Fruit fly (Drosophila melanogaster) whole organism, embryonic: ENCODE results near the gene Fpgs1.

Experiments
- ATbp ChIP-seq: fragments of 200-800 bp; sonication (Bioruptor generic); optimal IDR thresholded peaks from 2 replicates; lab custom pipeline; 2017; ENCODE audit warnings: missing biosample characterization, mild to moderate bottlenecking, missing genetic modification characterization, missing genetic modification reagents
- CG12071 ChIP-seq: fragments of 200-800 bp; sonication (Bioruptor generic); optimal IDR thresholded peaks from 3 replicates; lab custom pipeline; 2018; ENCODE audit warnings: missing biosample characterization, mild to moderate bottlenecking, missing genetic modification characterization
- CG12236 ChIP-seq: fragments of 200-800 bp; sonication (Bioruptor generic); optimal IDR thresholded peaks from 2 replicates; lab custom pipeline; 2016; ENCODE audit warnings: missing biosample characterization, missing genetic modification characterization
- CG1233 ChIP-seq: fragments of 200-800 bp; sonication (Bioruptor generic); optimal IDR thresholded peaks from 4 replicates; lab custom pipeline; 2018; ENCODE audit warnings: missing biosample characterization, mild to moderate bottlenecking, missing genetic modification characterization
- CG12391 ChIP-seq: fragments of 200-800 bp; sonication (Bioruptor generic); optimal IDR thresholded peaks from 3 replicates; lab custom pipeline; 2018; ENCODE audit warnings: missing biosample characterization, mild to moderate bottlenecking, missing genetic modification characterization, moderate library complexity
- CG1647 ChIP-seq: fragments of 200-800 bp; sonication (Bioruptor generic); optimal IDR thresholded peaks from 3 replicates; lab custom pipeline; 2016; ENCODE audit warnings: missing biosample characterization, missing genetic modification characterization
- CG17912 ChIP-seq: fragments of 200-800 bp; sonication (Bioruptor generic); optimal IDR thresholded peaks from 2 replicates; lab custom pipeline; 2018; ENCODE audit warnings: missing biosample characterization, mild to moderate bottlenecking, missing genetic modification characterization
- CG4820 ChIP-seq: fragments of 200-800 bp; sonication (Bioruptor generic); optimal IDR thresholded peaks from 3 replicates; lab custom pipeline; 2016; ENCODE audit warnings: missing biosample characterization, missing genetic modification characterization
- CG6254 ChIP-seq: fragments of 200-800 bp; sonication (Bioruptor generic); optimal IDR thresholded peaks from 3 replicates; lab custom pipeline; 2017; ENCODE audit warnings: mild to moderate bottlenecking, missing biosample characterization, missing genetic modification reagents, missing genetic modification characterization
- CG6791 ChIP-seq: fragments of 200-800 bp; sonication (Bioruptor generic); IDR thresholded peaks from 3 replicates; pipeline ENCODE4 v1.3.6; 2022; ENCODE audit warnings: missing biosample characterization, missing genetic modification characterization; ENCODE audit not compliant: partially characterized antibody
- CG7839 ChIP-seq: fragments of 200-800 bp; sonication (Bioruptor generic); optimal IDR thresholded peaks from 3 replicates; lab custom pipeline; 2018; ENCODE audit warnings: missing biosample characterization, mild to moderate bottlenecking, missing genetic modification characterization, moderate library complexity
- Dref ChIP-seq: fragments of 200-800 bp; sonication (Bioruptor generic); IDR thresholded peaks from 2 replicates; pipeline ENCODE4 v1.3.6; 2022; ENCODE audit warnings: missing biosample characterization, missing genetic modification characterization
- Elba2 ChIP-seq: fragments of 200-800 bp; sonication (Bioruptor generic); optimal IDR thresholded peaks from 3 replicates; lab custom pipeline; 2016; ENCODE audit warnings: missing biosample characterization, missing genetic modification characterization
- Ets97D ChIP-seq: fragments of 200-800 bp; sonication (Bioruptor generic); optimal IDR thresholded peaks from 3 replicates; lab custom pipeline; 2016; ENCODE audit warnings: missing biosample characterization, missing genetic modification characterization
- Fer3 ChIP-seq: fragments of 200-800 bp; sonication (Bioruptor generic); optimal IDR thresholded peaks from 2 replicates; lab custom pipeline; 2018; ENCODE audit warnings: missing biosample characterization, mild to moderate bottlenecking, missing genetic modification characterization, moderate library complexity
- HLH4C ChIP-seq: fragments of 200-800 bp; sonication (Bioruptor generic); IDR thresholded peaks from 3 replicates; pipeline ENCODE4 v1.3.6; 2022; ENCODE audit warnings: missing biosample characterization, missing genetic modification characterization; ENCODE audit not compliant: partially characterized antibody
- MESR4 ChIP-seq: fragments of 200-800 bp; sonication (Bioruptor generic); optimal IDR thresholded peaks from 2 replicates; lab custom pipeline; 2018; ENCODE audit warnings: missing biosample characterization, mild to moderate bottlenecking, missing genetic modification characterization, moderate library complexity
- Mad ChIP-seq: fragments of 200-800 bp; sonication (Bioruptor generic); optimal IDR thresholded peaks from 2 replicates; lab custom pipeline; 2016; ENCODE audit warnings: missing biosample characterization, missing genetic modification characterization
- Nf-YB ChIP-seq: fragments of 200-800 bp; sonication (Bioruptor generic); optimal IDR thresholded peaks from 3 replicates; lab custom pipeline; 2019; ENCODE audit warnings: missing biosample characterization, mild to moderate bottlenecking, missing genetic modification characterization, moderate library complexity
- Ravus ChIP-seq: fragments of 200-800 bp; sonication (Bioruptor generic); IDR thresholded peaks from 2 replicates; pipeline ENCODE4 v1.3.6; 2022; ENCODE audit warnings: missing biosample characterization, missing genetic modification characterization
- Scr ChIP-seq: fragments of 200-800 bp; sonication (Bioruptor generic); IDR thresholded peaks from 2 replicates; pipeline ENCODE4 v1.3.6; 2022; ENCODE audit warnings: missing biosample characterization, missing genetic modification characterization; ENCODE audit not compliant: partially characterized antibody
- Side ChIP-seq: fragments of 200-800 bp; sonication (Bioruptor generic); optimal IDR thresholded peaks from 2 replicates; lab custom pipeline; 2016; ENCODE audit warnings: missing biosample characterization, missing genetic modification characterization
- Sry-δ ChIP-seq: fragments of 200-800 bp; sonication (Bioruptor generic); optimal IDR thresholded peaks from 2 replicates; lab custom pipeline; 2016; ENCODE audit warnings: missing biosample characterization, missing genetic modification characterization
- Trl ChIP-seq, 3 experiments: fragments of >200 bp in 2 of 3; fragments of 200-800 bp in 1 of 3; sonication (Bioruptor generic) in 1 of 3; optimal IDR thresholded peaks; 2 replicates in 1 of 3; 3 replicates in 2 of 3; lab custom pipeline; 2016 to 2017; ENCODE audit warnings: missing biosample characterization in 1 of 3, missing genetic modification characterization in 1 of 3
- amos ChIP-seq: fragments of 200-800 bp; sonication (Bioruptor generic); IDR thresholded peaks from 2 replicates; pipeline ENCODE4 v1.3.6; 2022; ENCODE audit warnings: missing biosample characterization, missing genetic modification characterization; ENCODE audit not compliant: partially characterized antibody
- eve ChIP-seq, 2 experiments: fragments of >200 bp; optimal IDR thresholded peaks; 2 replicates each; lab custom pipeline; 2017; ENCODE audit warnings: missing biosample characterization in 2 of 2, missing genetic modification characterization in 2 of 2
- grn ChIP-seq: fragments of 200-800 bp; sonication (Bioruptor generic); optimal IDR thresholded peaks from 3 replicates; lab custom pipeline; 2017; ENCODE audit warnings: missing biosample characterization, missing genetic modification characterization
- hb ChIP-seq: fragments of 200-800 bp; sonication (Bioruptor generic); IDR thresholded peaks from 3 replicates; pipeline ENCODE4 v1.3.6; 2022; ENCODE audit warnings: missing biosample characterization, missing genetic modification characterization; ENCODE audit not compliant: partially characterized antibody
- her ChIP-seq: fragments of 200-800 bp; sonication (Bioruptor generic); optimal IDR thresholded peaks from 2 replicates; lab custom pipeline; 2016; ENCODE audit warnings: missing biosample characterization, missing genetic modification characterization
- insv ChIP-seq, 2 experiments: fragments of 200-800 bp; sonication (Bioruptor generic); optimal IDR thresholded peaks; 3 replicates each; lab custom pipeline; 2016 to 2018; ENCODE audit warnings: missing biosample characterization in 2 of 2, missing genetic modification characterization in 2 of 2
- nmo ChIP-seq: fragments of 200-800 bp; sonication (Bioruptor generic); optimal IDR thresholded peaks from 2 replicates; lab custom pipeline; 2018; ENCODE audit warnings: missing biosample characterization, mild to moderate bottlenecking, missing genetic modification characterization, moderate library complexity
- nom ChIP-seq: fragments of 200-800 bp; sonication (Bioruptor generic); optimal IDR thresholded peaks from 2 replicates; lab custom pipeline; 2017; ENCODE audit warnings: missing biosample characterization, missing genetic modification characterization, mild to moderate bottlenecking, moderate library complexity, missing genetic modification reagents
- prd ChIP-seq, 3 experiments: fragments of >200 bp in 2 of 3; fragments of 200-800 bp in 1 of 3; sonication (Bioruptor generic) in 1 of 3; optimal IDR thresholded peaks in 2 of 3; IDR thresholded peaks in 1 of 3; 2 replicates in 2 of 3; 3 replicates in 1 of 3; pipeline versions ENCODE4 v1.3.6 to Lab custom; 2017 to 2022; ENCODE audit warnings: missing biosample characterization in 1 of 3, missing genetic modification characterization in 1 of 3
- row ChIP-seq: fragments of 200-800 bp; sonication (Bioruptor generic); IDR thresholded peaks from 3 replicates; pipeline ENCODE4 v1.3.6; 2022; ENCODE audit warnings: missing biosample characterization, missing genetic modification characterization
- salm ChIP-seq: fragments of 200-800 bp; sonication (Bioruptor generic); optimal IDR thresholded peaks from 2 replicates; lab custom pipeline; 2018; ENCODE audit warnings: missing biosample characterization, mild to moderate bottlenecking, missing genetic modification characterization
- sd ChIP-seq: fragments of 200-800 bp; sonication (Bioruptor generic); optimal IDR thresholded peaks from 3 replicates; lab custom pipeline; 2018; ENCODE audit warnings: missing biosample characterization, mild to moderate bottlenecking, missing genetic modification characterization, moderate library complexity
- sens ChIP-seq: fragments of 200-800 bp; sonication (Bioruptor generic); peaks from one replicate; lab custom pipeline; 2016; ENCODE audit warnings: missing biosample characterization, missing genetic modification characterization
- sisA ChIP-seq: fragments of 200-800 bp; sonication (Bioruptor generic); IDR thresholded peaks from 2 replicates; pipeline ENCODE4 v1.3.6; 2022; ENCODE audit warnings: missing biosample characterization, missing genetic modification characterization
- sr ChIP-seq: fragments of 200-800 bp; sonication (Bioruptor generic); IDR thresholded peaks from 3 replicates; pipeline ENCODE4 v1.3.6; 2022; ENCODE audit warnings: missing biosample characterization, missing genetic modification characterization
- tio ChIP-seq: fragments of 200-800 bp; sonication (Bioruptor generic); optimal IDR thresholded peaks from 2 replicates; lab custom pipeline; 2017; ENCODE audit warnings: missing biosample characterization, missing genetic modification characterization, inconsistent platforms
- tll ChIP-seq, 2 experiments: fragments of 200-800 bp in 1 of 2; fragments of >200 bp in 1 of 2; sonication (Bioruptor generic) in 1 of 2; optimal IDR thresholded peaks; 2 replicates each; lab custom pipeline; 2017 to 2019; ENCODE audit warnings: missing biosample characterization in 2 of 2, missing genetic modification characterization in 2 of 2, mild to moderate bottlenecking in 1 of 2, moderate library complexity in 1 of 2
- trh ChIP-seq: fragments of 200-800 bp; sonication (Bioruptor generic); optimal IDR thresholded peaks from 2 replicates; lab custom pipeline; 2016; ENCODE audit warnings: missing biosample characterization, missing genetic modification characterization
- vnd ChIP-seq: fragments of 200-800 bp; sonication (Bioruptor generic); IDR thresholded peaks from 3 replicates; pipeline ENCODE4 v1.3.6; 2022; ENCODE audit warnings: missing biosample characterization, missing genetic modification characterization; ENCODE audit not compliant: partially characterized antibody
- z ChIP-seq: fragments of 200-800 bp; sonication (Bioruptor generic); IDR thresholded peaks from 3 replicates; pipeline ENCODE4 v1.3.6; 2022; ENCODE audit warnings: missing biosample characterization, missing genetic modification characterization

The Fpgs1 gene

dm6 chrX:12654288-12654729 is 42.6 kb downstream of the Fpgs1 start (continued):
- TF ChIP-seq nmo (GFP tag; lab: Kevin White, UChicago) (peak; percentile 26), Mad (GFP tag; lab: Kevin White, UChicago) (no peak), CG4820 (GFP tag; lab: Kevin White, UChicago) (no peak), z (GFP tag; lab: Robert Waterston, UW) (no peak), HLH4C (GFP tag; lab: Robert Waterston, UW) (peak; percentile 63), row (GFP tag; lab: Robert Waterston, UW) (peak; percentile 8; the same call in 1 of the 3 replicates), Ravus (GFP tag; lab: Robert Waterston, UW) (no peak), ATbp (GFP tag; lab: Kevin White, UChicago) (no peak), her (peak; percentile 14), tll (GFP tag; optimal IDR thresholded peaks at IDR 0.05; lab: Kevin White, UChicago) (no peak), CG17912 (GFP tag; lab: Kevin White, UChicago) (peak; percentile 60), sd (tag; lab: Kevin White, UChicago) (peak; percentile 95), trh (GFP tag; lab: Kevin White, UChicago) (no peak), vnd (0 out of 3 replicates have a peak, but pooled peaks have one; percentile 25), Elba2 (peak; percentile 34)

DNA sequence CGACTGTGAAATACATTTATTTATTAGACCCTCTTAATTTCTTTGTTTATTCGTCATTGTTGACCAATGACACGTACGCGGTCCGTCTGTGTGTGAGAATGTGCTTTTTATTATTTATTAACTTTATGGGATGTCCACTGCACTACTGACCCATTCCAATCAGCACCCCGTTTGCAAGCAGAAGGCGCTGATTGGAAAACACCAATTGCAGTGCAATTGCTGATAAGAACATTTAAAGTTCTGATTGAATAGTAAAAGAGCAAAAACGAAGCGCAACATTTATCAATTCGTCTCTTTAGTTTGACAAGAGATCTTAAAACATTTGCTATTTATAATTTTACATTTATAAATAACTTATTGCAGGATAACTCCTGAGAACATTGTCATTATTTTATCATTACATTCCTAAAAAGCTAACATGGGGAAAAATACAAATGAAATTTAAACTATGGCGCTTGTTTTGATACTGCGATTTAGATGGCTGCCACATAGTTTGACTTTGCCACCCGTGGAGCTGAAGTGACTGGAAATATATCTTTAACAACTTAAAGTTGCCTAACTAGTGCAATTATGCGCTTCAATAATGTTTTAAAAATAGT is 46.8 kb downstream of the Fpgs1 start:
- no peak for TF ChIP-seq MESR4 (GFP tag; lab: Kevin White, UChicago)
- peak; percentile 14 for TF ChIP-seq Fer3 (tag; lab: Kevin White, UChicago)
- TF ChIP-seq eve (GFP tag; optimal IDR thresholded peaks at IDR 0.05; lab: Kevin White, UChicago), result peak in 1 of 2 experiments; percentile 42
- TF ChIP-seq CG12236 (GFP tag; lab: Kevin White, UChicago), result no peak
- peak; percentile 10 for TF ChIP-seq ATbp (GFP tag; lab: Kevin White, UChicago)
- no peak for TF ChIP-seq Side (GFP tag; lab: Kevin White, UChicago)
- 0 out of 2 replicates have a peak, but pooled peaks have one; percentile 8 for TF ChIP-seq sisA (GFP tag; lab: Robert Waterston, UW)
- peak; percentile 87 to 98 for TF ChIP-seq insv (GFP tag; optimal IDR thresholded peaks at IDR 0.05; lab: Kevin White, UChicago)
- TF ChIP-seq nom (GFP tag; lab: Kevin White, UChicago), result peak; percentile 32

DNA sequence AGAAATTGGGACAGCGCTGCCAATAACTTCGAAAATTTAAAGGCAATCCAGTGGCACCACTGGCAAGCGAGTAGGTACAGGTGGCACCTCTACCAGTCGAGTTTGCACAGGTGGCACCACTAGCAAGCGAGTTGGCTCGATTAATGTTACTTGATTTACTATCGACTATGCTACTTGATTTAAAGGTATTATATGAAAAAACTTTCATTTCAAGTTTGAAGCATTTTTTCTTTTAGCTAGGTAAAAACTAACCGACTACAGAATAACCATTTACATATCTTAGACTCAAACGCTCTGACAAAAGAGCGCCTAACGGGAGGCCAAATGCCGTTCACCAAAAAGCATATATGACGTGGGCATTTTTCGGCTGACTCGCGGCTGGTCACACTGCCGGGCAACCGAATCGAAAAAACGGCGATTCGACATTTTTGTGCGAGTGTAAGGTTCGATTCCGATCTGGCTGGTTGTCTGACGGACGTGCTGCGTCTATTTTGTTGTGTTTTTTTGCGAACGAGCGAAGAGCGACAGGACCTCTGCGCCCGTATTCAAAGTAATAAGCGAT is 47.4 kb downstream of the Fpgs1 start, which contains the start of gene Tis11:
Tis11 (plus strand) TSS at position 417 of the 562 bp plus-strand sequence.
- peak; percentile 18 for TF ChIP-seq CG12071 (GFP tag; lab: Kevin White, UChicago)
- no peak for TF ChIP-seq CG6254 (GFP tag; lab: Kevin White, UChicago)
- TF ChIP-seq CG1233 (GFP tag; lab: Kevin White, UChicago), result no peak
- no peak for TF ChIP-seq CG1647 (GFP tag; lab: Kevin White, UChicago)
- peak; percentile 21; the same call in 1 of the 3 replicates for TF ChIP-seq CG6791
- peak; percentile 13 for TF ChIP-seq Nf-YB (GFP tag; lab: Kevin White, UChicago)
- TF ChIP-seq Trl (optimal IDR thresholded peaks at IDR 0.05; lab: Kevin White, UChicago), result peak in 1 of 2 experiments; percentile 4
- TF ChIP-seq Trl (GFP tag; optimal IDR thresholded peaks at IDR 0.05; lab: Kevin White, UChicago), result no peak
- TF ChIP-seq hb (GFP tag; lab: Robert Waterston, UW), result no peak
- TF ChIP-seq CG7839 (tag; lab: Kevin White, UChicago), result no peak
- TF ChIP-seq amos (GFP tag; lab: Robert Waterston, UW), result peak; percentile 40; the same call in 1 of the 2 replicates
- TF ChIP-seq Sry-δ (GFP tag; lab: Kevin White, UChicago), result peak; percentile 69
- TF ChIP-seq tio (GFP tag; lab: Kevin White, UChicago), result no peak
- TF ChIP-seq CG12391 (tag; lab: Kevin White, UChicago), result peak; percentile 3
- TF ChIP-seq Dref (GFP tag; lab: Robert Waterston, UW), result peak; percentile 50
- peak; percentile 14 for TF ChIP-seq Mad (GFP tag; lab: Kevin White, UChicago)
- no peak for TF ChIP-seq ATbp (GFP tag; lab: Kevin White, UChicago)
- peak; percentile 12 for TF ChIP-seq salm (tag; lab: Kevin White, UChicago)
- no peak for TF ChIP-seq prd (optimal IDR thresholded peaks at IDR 0.05; lab: Kevin White, UChicago)
- no peak for TF ChIP-seq prd (GFP tag; IDR thresholded peaks at IDR 0.05; lab: Robert Waterston, UW)
- TF ChIP-seq grn (GFP tag; lab: Kevin White, UChicago), result peak; percentile 31
- TF ChIP-seq sr (GFP tag; lab: Robert Waterston, UW), result peak; percentile 23; the same call in 1 of the 3 replicates
- peak; percentile 75 for TF ChIP-seq Ets97D (GFP tag; lab: Kevin White, UChicago)
- TF ChIP-seq sens (GFP tag; lab: Kevin White, UChicago), result peak; percentile 80
- peak; percentile 56 for TF ChIP-seq Scr
